Worm (Caenorhabditis elegans): ENCODE measurements around the gene mans-3.

mans-3 gene

ce11 chrX:5210927-5211655, 45.9 kb downstream of the mans-3 start:
- TF ChIP-seq fkh-4 (tag; optimal IDR thresholded peaks at IDR 0.05; ENCODE audit: borderline replicate concordance) (no peak), isw-1 (GFP tag; IDR thresholded peaks at IDR 0.05) (no peak), lin-35 (GFP tag; optimal IDR thresholded peaks at IDR 0.05) (peak in 1 of 2 experiments; percentile 29), irx-1 (tag; optimal IDR thresholded peaks at IDR 0.05) (no peak), blmp-1 (tag; optimal IDR thresholded peaks at IDR 0.05) (peak; percentile 57), alr-1 (tag; optimal IDR thresholded peaks at IDR 0.05; ENCODE audit: borderline replicate concordance) (no peak), ets-5 (GFP tag; IDR thresholded peaks at IDR 0.05) (no peak), nhr-19 (GFP tag; conservative IDR thresholded peaks at IDR 0.05) (peak; percentile 21; the same call in 1 of the 2 replicates), ceh-88 (GFP tag; IDR thresholded peaks at IDR 0.05) (no peak), nhr-85 (tag) (peak; percentile 77), nhr-90 (tag; optimal IDR thresholded peaks at IDR 0.05; ENCODE audit: poor library complexity) (peak; percentile 9), ztf-4 (tag; optimal IDR thresholded peaks at IDR 0.05) (no peak), nhr-28 (tag; optimal IDR thresholded peaks at IDR 0.05) (no peak), snu-23 (GFP tag; optimal IDR thresholded peaks at IDR 0.05) (no peak), nhr-20 (tag; optimal IDR thresholded peaks at IDR 0.05) (peak; percentile 25), ceh-90 (tag; optimal IDR thresholded peaks at IDR 0.05) (no peak)

ce11 chrX:5213032-5213431, 47.8 kb downstream of the mans-3 start:
- TF ChIP-seq snpc-4 (tag; optimal IDR thresholded peaks at IDR 0.05) (no peak), ces-1 (GFP tag; optimal IDR thresholded peaks at IDR 0.05) (no peak), unc-30 (tag; optimal IDR thresholded peaks at IDR 0.05) (no peak), ztf-11 (tag; optimal IDR thresholded peaks at IDR 0.05) (no peak), lin-14 (GFP tag; optimal IDR thresholded peaks at IDR 0.05) (peak; percentile 29), egl-27 (tag; optimal IDR thresholded peaks at IDR 0.05) (no peak), zag-1 (tag; optimal IDR thresholded peaks at IDR 0.05) (no peak), nhr-28 (tag; optimal IDR thresholded peaks at IDR 0.05) (no peak), nhr-19 (GFP tag; conservative IDR thresholded peaks at IDR 0.05) (no peak), snu-23 (GFP tag; optimal IDR thresholded peaks at IDR 0.05) (peak; percentile 18), mef-2 (tag; optimal IDR thresholded peaks at IDR 0.05) (no peak), elt-3 (tag; optimal IDR thresholded peaks at IDR 0.05) (peak in 1 of 6 experiments; percentile 35), nhr-20 (tag; optimal IDR thresholded peaks at IDR 0.05) (peak; percentile 39), fkh-10 (GFP tag; optimal IDR thresholded peaks at IDR 0.05) (no peak), blmp-1 (tag; optimal IDR thresholded peaks at IDR 0.05) (peak; percentile 39), nhr-85 (tag) (no peak), egl-13 (tag; optimal IDR thresholded peaks at IDR 0.05) (no peak)

- TF ChIP-seq lin-14 (GFP tag; optimal IDR thresholded peaks at IDR 0.05) (peak; percentile 43), snu-23 (GFP tag; optimal IDR thresholded peaks at IDR 0.05) (peak; percentile 31), efl-1 (optimal IDR thresholded peaks at IDR 0.05) (no peak), efl-1 (GFP tag; optimal IDR thresholded peaks at IDR 0.05 in 1 of 2) (peak in 1 of 2 experiments; percentile 80), tbx-2 (tag; optimal IDR thresholded peaks at IDR 0.05) (peak; percentile 1), nhr-90 (tag; optimal IDR thresholded peaks at IDR 0.05; ENCODE audit: poor library complexity) (peak; percentile 41), nhr-19 (GFP tag; conservative IDR thresholded peaks at IDR 0.05) (peak; percentile 33), vab-15 (tag; optimal IDR thresholded peaks at IDR 0.05) (no peak), lsy-2 (tag; optimal IDR thresholded peaks at IDR 0.05) (peak in 1 of 2 experiments; percentile 29), nhr-85 (tag) (peak; percentile 65), nhr-20 (tag; optimal IDR thresholded peaks at IDR 0.05) (peak; percentile 54), mep-1 (tag; optimal IDR thresholded peaks at IDR 0.05) (peak; percentile 26), lin-35 (GFP tag; optimal IDR thresholded peaks at IDR 0.05) (peak in 1 of 2 experiments; percentile 65), hlh-17 (GFP tag; optimal IDR thresholded peaks at IDR 0.05; ENCODE audit: borderline replicate concordance) (no peak), egl-27 (tag; optimal IDR thresholded peaks at IDR 0.05) (no peak), mab-9 (GFP tag; IDR thresholded peaks at IDR 0.05) (no peak), blmp-1 (tag; optimal IDR thresholded peaks at IDR 0.05) (peak; percentile 39), fkh-10 (GFP tag; optimal IDR thresholded peaks at IDR 0.05) (no peak), nhr-71 (tag; optimal IDR thresholded peaks at IDR 0.05) (peak; percentile 57), ces-1 (GFP tag; optimal IDR thresholded peaks at IDR 0.05) (no peak), elt-3 (tag; optimal IDR thresholded peaks at IDR 0.05) (peak in 3 of 6 experiments; percentile 13 to 57 (median 53)), dsc-1 (tag; optimal IDR thresholded peaks at IDR 0.05) (no peak), jun-1 (tag; optimal IDR thresholded peaks at IDR 0.05) (peak; percentile 39), elt-2 (tag; optimal IDR thresholded peaks at IDR 0.05) (peak; percentile 96), efl-3 (GFP tag; optimal IDR thresholded peaks at IDR 0.05) (no peak)
These were observed 48.4 kb downstream of the mans-3 start for ce11 chrX:5213565-5213964.

All from whole organism, L1 larva.